Fruit fly (Drosophila melanogaster) whole organism, prepupa: ENCODE data around the gene CG17666.

Experiments used
- Blimp-1 ChIP-seq: fragments of 200-800 bp; sonication (Bioruptor generic); optimal IDR thresholded peaks from 3 replicates; lab custom pipeline; 2017; ENCODE audit warnings: missing biosample characterization, missing genetic modification characterization, mild to moderate bottlenecking, moderate library complexity, missing genetic modification reagents
- CG10631 ChIP-seq: fragments of 200-800 bp; sonication (Bioruptor generic); optimal IDR thresholded peaks from 2 replicates; lab custom pipeline; 2016; ENCODE audit warnings: missing biosample characterization, missing genetic modification characterization
- CG10669 ChIP-seq: fragments of 200-800 bp; sonication (Bioruptor generic); optimal IDR thresholded peaks from 3 replicates; lab custom pipeline; 2018; ENCODE audit warnings: missing biosample characterization, mild to moderate bottlenecking, missing genetic modification characterization, moderate library complexity
- CG11294 ChIP-seq: fragments of 200-800 bp; sonication (Bioruptor generic); IDR thresholded peaks from 2 replicates; pipeline ENCODE4 v1.3.6; 2022; ENCODE audit warnings: missing biosample characterization, missing genetic modification characterization
- CG11762 ChIP-seq: fragments of 200-800 bp; sonication (Bioruptor generic); optimal IDR thresholded peaks from 3 replicates; lab custom pipeline; 2016; ENCODE audit warnings: missing biosample characterization, missing genetic modification characterization; ENCODE audit not compliant: insufficient read depth
- CG11902 ChIP-seq: fragments of 200-800 bp; sonication (Bioruptor generic); optimal IDR thresholded peaks from 3 replicates; lab custom pipeline; 2016; ENCODE audit warnings: missing biosample characterization, missing genetic modification characterization
- CG15336 ChIP-seq: fragments of 200-800 bp; sonication (Bioruptor generic); IDR thresholded peaks from 2 replicates; pipeline ENCODE4 v1.3.6; 2022; ENCODE audit warnings: missing biosample characterization, missing genetic modification characterization
- CG1621 ChIP-seq: fragments of 200-800 bp; sonication (Bioruptor generic); optimal IDR thresholded peaks from 3 replicates; lab custom pipeline; 2018; ENCODE audit warnings: missing biosample characterization, mild to moderate bottlenecking, missing genetic modification characterization
- CG16779 ChIP-seq: fragments of 200-800 bp; sonication (Bioruptor generic); optimal IDR thresholded peaks from 3 replicates; lab custom pipeline; 2017; ENCODE audit warnings: missing biosample characterization, mild to moderate bottlenecking, missing genetic modification characterization
- CG31627 ChIP-seq: fragments of 200-800 bp; sonication (Bioruptor generic); optimal IDR thresholded peaks from 3 replicates; lab custom pipeline; 2016; ENCODE audit warnings: missing biosample characterization, missing genetic modification characterization
- CG32006 ChIP-seq: fragments of 200-800 bp; sonication (Bioruptor generic); optimal IDR thresholded peaks from 3 replicates; lab custom pipeline; 2017; ENCODE audit warnings: missing biosample characterization, mild to moderate bottlenecking, missing genetic modification characterization
- CG3919 ChIP-seq: fragments of 200-800 bp; sonication (Bioruptor generic); optimal IDR thresholded peaks from 3 replicates; lab custom pipeline; 2016; ENCODE audit warnings: missing biosample characterization, missing genetic modification characterization
- CG6163 ChIP-seq: fragments of 200-800 bp; sonication (Bioruptor generic); IDR thresholded peaks from 3 replicates; pipeline ENCODE4 v1.3.6; 2022; ENCODE audit warnings: missing biosample characterization, missing genetic modification characterization
- CG6276 ChIP-seq: fragments of 200-800 bp; sonication (Bioruptor generic); optimal IDR thresholded peaks from 2 replicates; lab custom pipeline; 2017; ENCODE audit warnings: missing biosample characterization, mild to moderate bottlenecking, missing genetic modification characterization
- CG6808 ChIP-seq: fragments of 200-800 bp; sonication (Bioruptor generic); optimal IDR thresholded peaks from 3 replicates; lab custom pipeline; 2017; ENCODE audit warnings: missing biosample characterization, missing genetic modification characterization, mild to moderate bottlenecking, moderate library complexity, missing genetic modification reagents
- CG8319 ChIP-seq: fragments of 200-800 bp; sonication (Bioruptor generic); optimal IDR thresholded peaks from 3 replicates; lab custom pipeline; 2016; ENCODE audit warnings: missing biosample characterization, missing genetic modification characterization
- CG8632 ChIP-seq: fragments of 200-800 bp; sonication (Bioruptor generic); optimal IDR thresholded peaks from 3 replicates; lab custom pipeline; 2016; ENCODE audit warnings: missing biosample characterization, missing genetic modification characterization
- CG9139 ChIP-seq: fragments of 200-800 bp; sonication (Bioruptor generic); optimal IDR thresholded peaks from 3 replicates; lab custom pipeline; 2017; ENCODE audit warnings: missing biosample characterization, mild to moderate bottlenecking, missing genetic modification characterization
- Eip75B ChIP-seq: fragments of 200-800 bp; sonication (Bioruptor generic); optimal IDR thresholded peaks from 3 replicates; lab custom pipeline; 2016; ENCODE audit warnings: missing biosample characterization, missing genetic modification characterization
- Eip78C ChIP-seq: fragments of 200-800 bp; sonication (Bioruptor generic); peaks from one replicate; lab custom pipeline; 2016; ENCODE audit warnings: missing biosample characterization, missing genetic modification characterization
- Eip93F ChIP-seq: fragments of 200-800 bp; sonication (Bioruptor generic); optimal IDR thresholded peaks from 2 replicates; lab custom pipeline; 2016; ENCODE audit warnings: missing biosample characterization, mild to moderate bottlenecking, missing genetic modification characterization
- Ets21C ChIP-seq: fragments of 200-800 bp; sonication (Bioruptor generic); optimal IDR thresholded peaks from 3 replicates; lab custom pipeline; 2016; ENCODE audit warnings: missing biosample characterization, missing genetic modification characterization
- Hr38 ChIP-seq: sonication (Bioruptor generic); optimal IDR thresholded peaks from 2 replicates; lab custom pipeline; 2016; ENCODE audit warnings: missing biosample characterization, missing genetic modification characterization
- Hr39 ChIP-seq: fragments of 200-800 bp; sonication (Bioruptor generic); optimal IDR thresholded peaks from 2 replicates; lab custom pipeline; 2016; ENCODE audit warnings: missing biosample characterization, missing genetic modification characterization
- Hr4 ChIP-seq: fragments of 200-800 bp; sonication (Bioruptor generic); optimal IDR thresholded peaks from 3 replicates; lab custom pipeline; 2016; ENCODE audit warnings: missing biosample characterization, missing genetic modification characterization
- Met ChIP-seq: fragments of 200-800 bp; sonication (Bioruptor generic); optimal IDR thresholded peaks from 3 replicates; lab custom pipeline; 2016; ENCODE audit warnings: missing biosample characterization, missing genetic modification characterization
- Smox ChIP-seq: fragments of 200-800 bp; sonication (Bioruptor generic); optimal IDR thresholded peaks from 3 replicates; lab custom pipeline; 2016; ENCODE audit warnings: missing biosample characterization, missing genetic modification characterization
- Sox102F ChIP-seq: fragments of 200-800 bp; sonication (Bioruptor generic); optimal IDR thresholded peaks from 2 replicates; lab custom pipeline; 2016; ENCODE audit warnings: missing biosample characterization, mild to moderate bottlenecking, missing genetic modification characterization
- achi ChIP-seq: fragments of 200-800 bp; sonication (Bioruptor generic); optimal IDR thresholded peaks from 3 replicates; lab custom pipeline; 2016; ENCODE audit warnings: missing biosample characterization, missing genetic modification characterization
- dac ChIP-seq: fragments of 200-800 bp; sonication (Bioruptor generic); optimal IDR thresholded peaks from 2 replicates; lab custom pipeline; 2017; ENCODE audit warnings: missing biosample characterization, mild to moderate bottlenecking, missing genetic modification characterization
- dsx ChIP-seq: fragments of 200-800 bp; optimal IDR thresholded peaks from 3 replicates; lab custom pipeline; 2019; ENCODE audit warnings: missing biosample characterization, mild to moderate bottlenecking, missing genetic modification characterization, moderate library complexity; ENCODE audit not compliant: poor library complexity, severe bottlenecking
- esn ChIP-seq: fragments of 200-800 bp; sonication (Bioruptor generic); optimal IDR thresholded peaks from 2 replicates; lab custom pipeline; 2016; ENCODE audit warnings: missing biosample characterization, mild to moderate bottlenecking, missing genetic modification characterization, moderate library complexity
- fd85E ChIP-seq: fragments of 200-800 bp; sonication (Bioruptor generic); optimal IDR thresholded peaks from 3 replicates; lab custom pipeline; 2016; ENCODE audit warnings: missing biosample characterization, missing genetic modification characterization
- lz ChIP-seq: fragments of 200-800 bp; sonication (Bioruptor generic); optimal IDR thresholded peaks from 3 replicates; lab custom pipeline; 2016; ENCODE audit warnings: missing biosample characterization, missing genetic modification characterization
- pdm3 ChIP-seq: fragments of 200-800 bp; sonication (Bioruptor generic); optimal IDR thresholded peaks from 3 replicates; lab custom pipeline; 2016; ENCODE audit warnings: missing biosample characterization, missing genetic modification characterization
- spab ChIP-seq: fragments of 200-800 bp; sonication (Bioruptor generic); optimal IDR thresholded peaks from 2 replicates; lab custom pipeline; 2017; ENCODE audit warnings: missing biosample characterization, mild to moderate bottlenecking, missing genetic modification characterization, missing genetic modification reagents
- svp ChIP-seq: fragments of 200-800 bp; sonication (Bioruptor generic); peaks from one replicate; lab custom pipeline; 2016; ENCODE audit warnings: missing biosample characterization, missing genetic modification characterization
- topi ChIP-seq: fragments of 200-800 bp; sonication (Bioruptor generic); optimal IDR thresholded peaks from 3 replicates; lab custom pipeline; 2016; ENCODE audit warnings: missing biosample characterization, missing genetic modification characterization
- vri ChIP-seq: fragments of 200-800 bp; sonication (Bioruptor generic); optimal IDR thresholded peaks from 3 replicates; lab custom pipeline; 2016; ENCODE audit warnings: missing biosample characterization, mild to moderate bottlenecking, missing genetic modification characterization

The CG17666 gene

dm6 chr3L:12814806-12815205, 33.7 kb downstream of the CG17666 start:
- TF ChIP-seq achi (GFP tag; lab: Kevin White, UChicago) (no peak), CG6808 (GFP tag; lab: Kevin White, UChicago) (no peak), Sox102F (GFP tag; lab: Kevin White, UChicago) (no peak), esn (GFP tag; lab: Kevin White, UChicago) (no peak), CG9139 (GFP tag; lab: Kevin White, UChicago) (no peak), vri (GFP tag; lab: Kevin White, UChicago) (no peak)

- peak; percentile 11; the same call in 1 of the 2 replicates for TF ChIP-seq CG15336
- TF ChIP-seq spab (GFP tag; lab: Kevin White, UChicago): no peak
- TF ChIP-seq dsx: no peak
Measured at dm6 chr3L:12815756-12816155, 34.6 kb downstream of the CG17666 start.

- TF ChIP-seq Eip78C (GFP tag; lab: Kevin White, UChicago) (no peak), fd85E (GFP tag; lab: Kevin White, UChicago) (no peak), esn (GFP tag; lab: Kevin White, UChicago) (no peak), topi (GFP tag; lab: Kevin White, UChicago) (no peak), spab (GFP tag; lab: Kevin White, UChicago) (no peak)
Measured at dm6 chr3L:12827705-12828104, 46.6 kb downstream of the CG17666 start.

- TF ChIP-seq CG9139 (GFP tag; lab: Kevin White, UChicago): no peak
- no peak for TF ChIP-seq Eip78C (GFP tag; lab: Kevin White, UChicago)
- TF ChIP-seq dsx: no peak
- no peak for TF ChIP-seq CG8319
- no peak for TF ChIP-seq Smox
- TF ChIP-seq CG11902 (GFP tag; lab: Kevin White, UChicago): no peak
- no peak for TF ChIP-seq Met
- TF ChIP-seq Hr4 (GFP tag; lab: Kevin White, UChicago): no peak
- TF ChIP-seq CG6163 (GFP tag; lab: Robert Waterston, UW): no peak
- TF ChIP-seq CG31627 (GFP tag; lab: Kevin White, UChicago): no peak
- no peak for TF ChIP-seq Hr39
- TF ChIP-seq CG3919 (GFP tag; lab: Kevin White, UChicago): no peak
- no peak for TF ChIP-seq CG6276 (GFP tag; lab: Kevin White, UChicago)
- TF ChIP-seq Hr38 (GFP tag; lab: Kevin White, UChicago): no peak
- TF ChIP-seq lz: no peak
- TF ChIP-seq Eip93F (GFP tag; lab: Kevin White, UChicago): no peak
- no peak for TF ChIP-seq CG16779
- no peak for TF ChIP-seq CG15336
- no peak for TF ChIP-seq Eip75B (GFP tag; lab: Kevin White, UChicago)
Measured at dm6 chr3L:12828532-12828931, 47.4 kb downstream of the CG17666 start.

dm6 chr3L:12830416-12830815, 49.3 kb downstream of the CG17666 start:
- TF ChIP-seq CG8319: no peak
- no peak for TF ChIP-seq CG11762 (GFP tag; lab: Kevin White, UChicago)
- TF ChIP-seq Hr4 (GFP tag; lab: Kevin White, UChicago): no peak
- no peak for TF ChIP-seq CG6163 (GFP tag; lab: Robert Waterston, UW)
- no peak for TF ChIP-seq dac (GFP tag; lab: Kevin White, UChicago)
- TF ChIP-seq svp (GFP tag; lab: Kevin White, UChicago): no peak
- TF ChIP-seq CG3919 (GFP tag; lab: Kevin White, UChicago): no peak
- TF ChIP-seq Smox: no peak
- TF ChIP-seq, all 60 proteins: peak for 0

dm6 chr3L:12831290-12831952, 50.3 kb downstream of the CG17666 start:
- no peak for TF ChIP-seq dsx
- peak; percentile 46 for TF ChIP-seq CG8319
- TF ChIP-seq lz: peak; percentile 64
- peak; percentile 72 for TF ChIP-seq CG15336
- TF ChIP-seq Hr38 (GFP tag; lab: Kevin White, UChicago): no peak
- TF ChIP-seq CG10631: peak; percentile 71
- TF ChIP-seq CG1621 (tag; lab: Kevin White, UChicago): peak; percentile 66
- peak; percentile 73 for TF ChIP-seq CG8632 (GFP tag; lab: Kevin White, UChicago)
- TF ChIP-seq CG11294 (GFP tag; lab: Robert Waterston, UW): no peak; the same call in 1 of the 2 replicates
- TF ChIP-seq Blimp-1 (GFP tag; lab: Kevin White, UChicago): no peak
- TF ChIP-seq CG10669 (GFP tag; lab: Kevin White, UChicago): no peak
- peak; percentile 22 for TF ChIP-seq CG9139 (GFP tag; lab: Kevin White, UChicago)
- peak; percentile 78 for TF ChIP-seq Eip75B (GFP tag; lab: Kevin White, UChicago)
- peak; percentile 80 for TF ChIP-seq CG32006 (GFP tag; lab: Kevin White, UChicago)
- TF ChIP-seq CG31627 (GFP tag; lab: Kevin White, UChicago): peak; percentile 77
- TF ChIP-seq Ets21C (GFP tag; lab: Kevin White, UChicago): peak; percentile 35
- TF ChIP-seq topi (GFP tag; lab: Kevin White, UChicago): peak; percentile 73
- peak; percentile 81 for TF ChIP-seq pdm3 (GFP tag; lab: Kevin White, UChicago)
